Fruit fly (Drosophila melanogaster) S2 (cell line): ENCODE measurements around the gene Ubc2.

ENCODE experiments used
- CG8478 ChIP-seq: fragments of >200 bp; optimal IDR thresholded peaks from 2 replicates; lab custom pipeline; 2018
- CTCF ChIP-seq, 2 experiments: fragments of >200 bp; optimal IDR thresholded peaks; 2 replicates each; lab custom pipeline; 2018

Ubc2 gene

dm6 chr2L:10767597-10768188, at the start of gene Ubc2:
Gene Ubc2, minus strand, starts transcription at chr2L:10768006.
- TF ChIP-seq CG8478 (lab: Kevin White, UChicago) (no peak), CTCF (optimal IDR thresholded peaks at IDR 0.05; lab: Kevin White, UChicago) (peak in 1 of 2 experiments; percentile 28)

dm6 chr2L:10801951-10802780, 34.4 kb upstream of the Ubc2 start:
- TF ChIP-seq CG8478 (lab: Kevin White, UChicago) = no peak
- TF ChIP-seq CTCF (optimal IDR thresholded peaks at IDR 0.05; lab: Kevin White, UChicago) = no peak

DNA sequence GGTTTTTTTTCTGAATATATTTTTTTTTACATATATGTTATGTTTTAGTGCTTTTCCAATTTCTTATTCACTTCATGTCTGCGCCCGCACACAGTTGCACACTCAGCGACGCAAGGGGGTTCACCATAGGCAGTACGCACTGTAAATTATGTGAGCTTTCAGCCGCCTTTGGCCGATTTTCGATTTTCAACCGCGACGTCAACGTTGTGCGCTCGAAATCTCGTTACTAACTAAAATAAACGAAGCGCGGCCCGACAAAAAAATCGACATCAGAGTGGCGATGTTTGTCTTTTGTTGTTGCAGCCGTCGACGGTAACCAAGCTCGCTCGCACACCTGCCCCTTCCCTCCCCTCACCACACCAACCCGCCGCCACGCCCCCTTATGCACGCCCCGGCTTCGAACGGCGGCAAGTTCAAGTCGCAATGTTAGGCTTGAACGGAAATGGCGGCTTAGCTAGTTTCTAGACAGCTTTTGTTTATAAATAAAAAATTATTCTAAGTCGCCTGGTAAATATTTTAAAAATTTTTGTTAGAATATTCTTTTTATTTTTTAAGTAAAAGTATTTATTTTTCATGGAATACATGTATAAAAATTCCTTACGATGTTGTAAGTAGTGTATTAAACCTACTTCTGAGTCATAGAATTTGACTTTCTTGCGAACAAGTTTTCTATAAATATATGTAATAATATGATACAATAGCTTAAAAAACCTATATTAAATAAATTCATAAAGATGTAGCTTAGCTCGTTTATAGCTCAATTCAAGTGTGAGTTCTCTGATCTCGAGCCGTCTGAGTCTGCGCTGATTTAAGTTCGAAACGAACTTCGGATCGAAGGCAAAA, 33.3 kb upstream of the Ubc2 start, which contains the start of gene CG31869:
TSS of gene CG31869 (minus strand) at position 233 of the 843 bp plus-strand sequence.
- TF ChIP-seq CTCF (optimal IDR thresholded peaks at IDR 0.05; lab: Kevin White, UChicago) = no peak
- no peak for TF ChIP-seq CG8478 (lab: Kevin White, UChicago)

dm6 chr2L:10795731-10796130, 27.9 kb upstream of the Ubc2 start:
- TF ChIP-seq CTCF (optimal IDR thresholded peaks at IDR 0.05; lab: Kevin White, UChicago) = no peak
- no peak for TF ChIP-seq CG8478 (lab: Kevin White, UChicago)

DNA sequence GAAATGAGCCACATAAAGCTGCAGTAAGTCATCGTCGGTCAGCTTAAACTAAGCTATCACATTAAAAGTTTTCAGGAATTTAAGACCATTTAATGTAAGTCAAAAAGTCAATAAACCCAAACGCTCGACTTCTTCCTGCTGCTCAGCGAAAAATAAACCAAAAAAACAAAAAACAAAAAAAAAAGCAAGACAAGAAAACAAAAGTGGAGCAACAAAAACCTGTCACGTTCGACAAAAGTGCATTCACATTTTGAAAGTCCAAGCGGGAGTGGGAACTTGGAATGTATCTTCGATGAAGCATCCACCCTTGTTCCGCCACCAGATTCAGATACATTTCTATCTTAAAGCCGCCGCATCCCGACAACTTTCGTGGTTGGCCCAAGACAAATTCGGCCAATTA, 26.2 kb upstream of the Ubc2 start:
- TF ChIP-seq CG8478 (lab: Kevin White, UChicago) (no peak), CTCF (optimal IDR thresholded peaks at IDR 0.05; lab: Kevin White, UChicago) (no peak)

dm6 chr2L:10792072-10792471, 24.3 kb upstream of the Ubc2 start:
- TF ChIP-seq CTCF (optimal IDR thresholded peaks at IDR 0.05; lab: Kevin White, UChicago) (no peak), CG8478 (lab: Kevin White, UChicago) (no peak)

dm6 chr2L:10791343-10791742, 23.5 kb upstream of the Ubc2 start:
- TF ChIP-seq CG8478 (lab: Kevin White, UChicago) = no peak
- TF ChIP-seq CTCF (optimal IDR thresholded peaks at IDR 0.05; lab: Kevin White, UChicago) = no peak

dm6 chr2L:10789922-10790321, 22.1 kb upstream of the Ubc2 start, which contains the start of gene CG31870:
Gene CG31870, plus strand, starts transcription at chr2L:10790222.
- TF ChIP-seq CTCF (optimal IDR thresholded peaks at IDR 0.05; lab: Kevin White, UChicago) = no peak
- TF ChIP-seq CG8478 (lab: Kevin White, UChicago) = no peak

- TF ChIP-seq CTCF (optimal IDR thresholded peaks at IDR 0.05; lab: Kevin White, UChicago) = no peak
- no peak for TF ChIP-seq CG8478 (lab: Kevin White, UChicago)
These were observed 13.4 kb upstream of the Ubc2 start for dm6 chr2L:10781252-10781651.

- TF ChIP-seq CTCF (optimal IDR thresholded peaks at IDR 0.05; lab: Kevin White, UChicago) = no peak
- no peak for TF ChIP-seq CG8478 (lab: Kevin White, UChicago)
These were observed 6.2 kb upstream of the Ubc2 start for dm6 chr2L:10774041-10774440.

- no peak for TF ChIP-seq CG8478 (lab: Kevin White, UChicago)
- no peak for TF ChIP-seq CTCF (optimal IDR thresholded peaks at IDR 0.05; lab: Kevin White, UChicago)
These were observed 2.8 kb upstream of the Ubc2 start, which contains the start of gene CG17127 for dm6 chr2L:10770568-10770967. Gene CG17127, plus strand, starts transcription at chr2L:10770868.

- TF ChIP-seq CG8478 (lab: Kevin White, UChicago) = no peak
These were observed 1.9 kb upstream of the Ubc2 start, which contains the start of gene CG6724 for dm6 chr2L:10769708-10770107. Gene CG6724, minus strand, starts transcription at chr2L:10769952.

- no peak for TF ChIP-seq CG8478 (lab: Kevin White, UChicago)
- TF ChIP-seq CTCF (optimal IDR thresholded peaks at IDR 0.05; lab: Kevin White, UChicago) = no peak
These were observed 7.2 kb downstream of the Ubc2 start, which contains the start of gene CG6495 for dm6 chr2L:10760422-10761166. Gene CG6495, plus strand, starts transcription at chr2L:10761116.

DNA sequence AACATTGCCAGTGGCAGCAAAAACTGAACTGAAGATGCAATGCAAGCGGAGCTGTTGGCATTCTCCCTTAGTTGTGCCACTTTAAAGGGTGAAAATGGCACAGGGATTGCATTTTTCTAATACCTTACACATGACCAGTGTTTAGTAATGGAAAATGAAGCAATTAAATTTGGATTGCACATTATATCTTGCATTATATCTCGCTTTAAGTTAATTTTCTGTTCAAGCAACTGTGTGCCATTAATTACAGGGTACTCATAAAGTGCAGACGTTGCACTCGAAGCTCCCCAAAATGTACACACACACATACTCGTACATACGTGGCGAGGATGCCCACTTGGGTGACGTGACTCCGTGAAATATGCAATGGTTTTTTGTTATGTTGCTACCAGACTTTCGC, 8.2 kb downstream of the Ubc2 start:
- TF ChIP-seq CTCF (optimal IDR thresholded peaks at IDR 0.05; lab: Kevin White, UChicago) = no peak
- no peak for TF ChIP-seq CG8478 (lab: Kevin White, UChicago)
